Fruit fly (Drosophila melanogaster) whole organism, embryonic: ENCODE data around the gene Sec22.

Experiments
- Atf-2 ChIP-seq: fragments of 200-800 bp; sonication (Bioruptor generic); optimal IDR thresholded peaks from 2 replicates; lab custom pipeline; 2016; ENCODE audit warnings: missing biosample characterization, missing genetic modification characterization
- BEAF-32 ChIP-seq: fragments of 200-800 bp; sonication (Bioruptor generic); optimal IDR thresholded peaks from 3 replicates; lab custom pipeline; 2017; ENCODE audit warnings: missing biosample characterization, missing genetic modification characterization, mild to moderate bottlenecking, moderate library complexity, missing genetic modification reagents
- Bgb ChIP-seq: fragments of 200-800 bp; sonication (Bioruptor generic); IDR thresholded peaks from 2 replicates; pipeline ENCODE4 v1.3.6; 2022; ENCODE audit warnings: missing biosample characterization, missing genetic modification characterization; ENCODE audit not compliant: partially characterized antibody
- CG10267 ChIP-seq: fragments of 200-800 bp; sonication (Bioruptor generic); optimal IDR thresholded peaks from 2 replicates; lab custom pipeline; 2018; ENCODE audit warnings: missing biosample characterization, mild to moderate bottlenecking, missing genetic modification characterization, moderate library complexity
- CG10321 ChIP-seq: fragments of 200-800 bp; sonication (Bioruptor generic); IDR thresholded peaks from 2 replicates; pipeline ENCODE4 v1.3.6; 2022; ENCODE audit warnings: missing biosample characterization, missing genetic modification characterization
- CG12769 ChIP-seq: fragments of 200-800 bp; sonication (Bioruptor generic); optimal IDR thresholded peaks from 2 replicates; lab custom pipeline; 2019; ENCODE audit warnings: missing biosample characterization, mild to moderate bottlenecking, missing genetic modification characterization, moderate library complexity
- CG13287 ChIP-seq: fragments of 200-800 bp; sonication (Bioruptor generic); IDR thresholded peaks from 2 replicates; pipeline ENCODE4 v1.3.6; 2022; ENCODE audit warnings: missing biosample characterization, missing genetic modification characterization; ENCODE audit not compliant: partially characterized antibody
- CG13775 ChIP-seq: fragments of 200-800 bp; sonication (Bioruptor generic); optimal IDR thresholded peaks from 3 replicates; lab custom pipeline; 2017; ENCODE audit warnings: missing biosample characterization, mild to moderate bottlenecking, missing genetic modification characterization
- CG15514 ChIP-seq: fragments of 200-800 bp; sonication (Bioruptor generic); optimal IDR thresholded peaks from 3 replicates; lab custom pipeline; 2017; ENCODE audit warnings: missing biosample characterization, missing genetic modification characterization, mild to moderate bottlenecking, moderate library complexity, missing genetic modification reagents
- CG1603 ChIP-seq: fragments of 200-800 bp; sonication (Bioruptor generic); optimal IDR thresholded peaks from 2 replicates; lab custom pipeline; 2019; ENCODE audit warnings: missing biosample characterization, mild to moderate bottlenecking, missing genetic modification characterization, moderate library complexity
- CG2116 ChIP-seq: fragments of 200-800 bp; sonication (Bioruptor generic); optimal IDR thresholded peaks from 3 replicates; lab custom pipeline; 2018; ENCODE audit warnings: missing biosample characterization, mild to moderate bottlenecking, missing genetic modification characterization
- CG31388 ChIP-seq: fragments of 200-800 bp; sonication (Bioruptor generic); optimal IDR thresholded peaks from 2 replicates; lab custom pipeline; 2016; ENCODE audit warnings: missing biosample characterization, missing genetic modification characterization
- CG33213 ChIP-seq: fragments of 200-800 bp; sonication (Bioruptor generic); optimal IDR thresholded peaks from 3 replicates; lab custom pipeline; 2016; ENCODE audit warnings: missing biosample characterization, missing genetic modification characterization
- CG3847 ChIP-seq: fragments of 200-800 bp; sonication (Bioruptor generic); IDR thresholded peaks from 2 replicates; pipeline ENCODE4 v1.3.6; 2022; ENCODE audit warnings: missing biosample characterization, missing genetic modification characterization
- CG7963 ChIP-seq: fragments of 200-800 bp; sonication (Bioruptor generic); IDR thresholded peaks from 3 replicates; pipeline ENCODE4 v1.3.6; 2022; ENCODE audit warnings: missing biosample characterization, missing genetic modification characterization; ENCODE audit not compliant: partially characterized antibody
- CG8478 ChIP-seq: fragments of >200 bp; optimal IDR thresholded peaks from 2 replicates; lab custom pipeline; 2018
- CG9727 ChIP-seq: fragments of 200-800 bp; sonication (Bioruptor generic); optimal IDR thresholded peaks from 3 replicates; lab custom pipeline; 2017; ENCODE audit warnings: missing biosample characterization, mild to moderate bottlenecking, missing genetic modification characterization
- Chrac-16 ChIP-seq: fragments of 200-800 bp; sonication (Bioruptor generic); optimal IDR thresholded peaks from 3 replicates; lab custom pipeline; 2016; ENCODE audit warnings: missing biosample characterization, missing genetic modification characterization
- CoRest ChIP-seq: fragments of 200-800 bp; sonication (Bioruptor generic); optimal IDR thresholded peaks from 3 replicates; lab custom pipeline; 2018; ENCODE audit warnings: missing biosample characterization, mild to moderate bottlenecking, missing genetic modification characterization, moderate library complexity
- Dad ChIP-seq: fragments of 200-800 bp; sonication (Bioruptor generic); optimal IDR thresholded peaks from 3 replicates; lab custom pipeline; 2016; ENCODE audit warnings: missing biosample characterization, missing genetic modification characterization
- Doc3 ChIP-seq: fragments of 200-800 bp; sonication (Bioruptor generic); IDR thresholded peaks from 3 replicates; pipeline ENCODE4 v1.3.6; 2022; ENCODE audit warnings: missing biosample characterization, missing genetic modification characterization; ENCODE audit not compliant: partially characterized antibody
- Ets97D ChIP-seq: fragments of 200-800 bp; sonication (Bioruptor generic); optimal IDR thresholded peaks from 3 replicates; lab custom pipeline; 2016; ENCODE audit warnings: missing biosample characterization, missing genetic modification characterization
- H2.0 ChIP-seq: fragments of 200-800 bp; sonication (Bioruptor generic); IDR thresholded peaks from 2 replicates; pipeline ENCODE4 v1.3.6; 2022; ENCODE audit warnings: missing biosample characterization, missing genetic modification characterization
- HLH4C ChIP-seq: fragments of 200-800 bp; sonication (Bioruptor generic); IDR thresholded peaks from 3 replicates; pipeline ENCODE4 v1.3.6; 2022; ENCODE audit warnings: missing biosample characterization, missing genetic modification characterization; ENCODE audit not compliant: partially characterized antibody
- Myb ChIP-seq: fragments of 200-800 bp; sonication (Bioruptor generic); optimal IDR thresholded peaks from 2 replicates; lab custom pipeline; 2016; ENCODE audit warnings: missing biosample characterization, missing genetic modification characterization
- Nf-YC ChIP-seq: fragments of 200-800 bp; optimal IDR thresholded peaks from 3 replicates; lab custom pipeline; 2019; ENCODE audit warnings: missing biosample characterization, mild to moderate bottlenecking, missing genetic modification characterization, moderate library complexity
- Oaz ChIP-seq: fragments of 200-800 bp; sonication (Bioruptor generic); IDR thresholded peaks from 2 replicates; pipeline ENCODE4 v1.3.6; 2022; ENCODE audit warnings: missing biosample characterization, missing genetic modification characterization
- Rfx ChIP-seq: fragments of 200-800 bp; sonication (Bioruptor generic); IDR thresholded peaks from 2 replicates; pipeline ENCODE4 v1.3.6; 2022; ENCODE audit warnings: missing biosample characterization, missing genetic modification characterization
- Sin3A ChIP-seq: fragments of >200 bp; optimal IDR thresholded peaks from 2 replicates; lab custom pipeline; 2018
- Sox100B ChIP-seq: fragments of 200-800 bp; sonication (Bioruptor generic); optimal IDR thresholded peaks from 3 replicates; lab custom pipeline; 2018; ENCODE audit warnings: missing biosample characterization, mild to moderate bottlenecking, missing genetic modification characterization
- Sry-β ChIP-seq: fragments of 200-800 bp; sonication (Bioruptor generic); optimal IDR thresholded peaks from 2 replicates; lab custom pipeline; 2018; ENCODE audit warnings: missing biosample characterization, mild to moderate bottlenecking, missing genetic modification characterization, moderate library complexity
- Sry-δ ChIP-seq: fragments of 200-800 bp; sonication (Bioruptor generic); optimal IDR thresholded peaks from 2 replicates; lab custom pipeline; 2016; ENCODE audit warnings: missing biosample characterization, missing genetic modification characterization
- Stat92E ChIP-seq, 3 experiments: fragments of >200 bp in 2 of 3; fragments of 200-800 bp in 1 of 3; sonication (Bioruptor generic) in 1 of 3; optimal IDR thresholded peaks; 2 replicates each; lab custom pipeline; 2017 to 2019; ENCODE audit warnings: missing biosample characterization in 3 of 3, missing genetic modification characterization in 3 of 3, mild to moderate bottlenecking in 1 of 3, moderate library complexity in 1 of 3
- bbx ChIP-seq: fragments of 200-800 bp; sonication (Bioruptor generic); IDR thresholded peaks from 2 replicates; pipeline ENCODE4 v1.3.6; 2022; ENCODE audit warnings: missing biosample characterization, missing genetic modification characterization; ENCODE audit not compliant: partially characterized antibody
- cg ChIP-seq: fragments of 200-800 bp; sonication (Bioruptor generic); optimal IDR thresholded peaks from 3 replicates; lab custom pipeline; 2019; ENCODE audit warnings: missing biosample characterization, mild to moderate bottlenecking, missing genetic modification characterization, moderate library complexity
- dm ChIP-seq: fragments of 200-800 bp; sonication (Bioruptor generic); optimal IDR thresholded peaks from 3 replicates; lab custom pipeline; 2016; ENCODE audit warnings: missing biosample characterization, missing genetic modification characterization
- ems ChIP-seq: fragments of 200-800 bp; sonication (Bioruptor generic); optimal IDR thresholded peaks from 3 replicates; lab custom pipeline; 2016; ENCODE audit warnings: missing biosample characterization, missing genetic modification characterization
- hb ChIP-seq: fragments of 200-800 bp; sonication (Bioruptor generic); IDR thresholded peaks from 3 replicates; pipeline ENCODE4 v1.3.6; 2022; ENCODE audit warnings: missing biosample characterization, missing genetic modification characterization; ENCODE audit not compliant: partially characterized antibody
- knrl ChIP-seq: fragments of 200-800 bp; sonication (Bioruptor generic); IDR thresholded peaks from 3 replicates; pipeline ENCODE4 v1.3.6; 2022; ENCODE audit warnings: missing biosample characterization, missing genetic modification characterization; ENCODE audit not compliant: partially characterized antibody
- lilli ChIP-seq: fragments of 200-800 bp; sonication (Bioruptor generic); optimal IDR thresholded peaks from 3 replicates; lab custom pipeline; 2016; ENCODE audit warnings: missing biosample characterization, missing genetic modification characterization
- nerfin-2 ChIP-seq: fragments of 200-800 bp; sonication (Bioruptor generic); IDR thresholded peaks from 2 replicates; pipeline ENCODE4 v1.3.6; 2022; ENCODE audit warnings: missing biosample characterization, missing genetic modification characterization; ENCODE audit not compliant: partially characterized antibody
- nmo ChIP-seq: fragments of 200-800 bp; sonication (Bioruptor generic); optimal IDR thresholded peaks from 2 replicates; lab custom pipeline; 2018; ENCODE audit warnings: missing biosample characterization, mild to moderate bottlenecking, missing genetic modification characterization, moderate library complexity
- p53 ChIP-seq: fragments of 200-800 bp; sonication (Bioruptor generic); optimal IDR thresholded peaks from 2 replicates; lab custom pipeline; 2016; ENCODE audit warnings: missing biosample characterization, missing genetic modification characterization
- pzg ChIP-seq: fragments of 200-800 bp; sonication (Bioruptor generic); optimal IDR thresholded peaks from 3 replicates; lab custom pipeline; 2018; ENCODE audit warnings: missing biosample characterization, mild to moderate bottlenecking, missing genetic modification characterization, moderate library complexity
- sens-2 ChIP-seq: fragments of 200-800 bp; sonication (Bioruptor generic); IDR thresholded peaks from 2 replicates; pipeline ENCODE4 v1.3.6; 2022; ENCODE audit warnings: missing biosample characterization, missing genetic modification characterization
- stwl ChIP-seq: fragments of 200-800 bp; sonication (Bioruptor generic); optimal IDR thresholded peaks from 3 replicates; lab custom pipeline; 2018; ENCODE audit warnings: missing biosample characterization, mild to moderate bottlenecking, missing genetic modification characterization, moderate library complexity
- tgo ChIP-seq: fragments of 200-800 bp; sonication (Bioruptor generic); IDR thresholded peaks from 3 replicates; pipeline ENCODE4 v1.3.6; 2022; ENCODE audit warnings: missing biosample characterization, missing genetic modification characterization
- zen ChIP-seq: fragments of 200-800 bp; sonication (Bioruptor generic); optimal IDR thresholded peaks from 3 replicates; lab custom pipeline; 2018; ENCODE audit warnings: missing biosample characterization, mild to moderate bottlenecking, missing genetic modification characterization, moderate library complexity

The Sec22 gene

DNA sequence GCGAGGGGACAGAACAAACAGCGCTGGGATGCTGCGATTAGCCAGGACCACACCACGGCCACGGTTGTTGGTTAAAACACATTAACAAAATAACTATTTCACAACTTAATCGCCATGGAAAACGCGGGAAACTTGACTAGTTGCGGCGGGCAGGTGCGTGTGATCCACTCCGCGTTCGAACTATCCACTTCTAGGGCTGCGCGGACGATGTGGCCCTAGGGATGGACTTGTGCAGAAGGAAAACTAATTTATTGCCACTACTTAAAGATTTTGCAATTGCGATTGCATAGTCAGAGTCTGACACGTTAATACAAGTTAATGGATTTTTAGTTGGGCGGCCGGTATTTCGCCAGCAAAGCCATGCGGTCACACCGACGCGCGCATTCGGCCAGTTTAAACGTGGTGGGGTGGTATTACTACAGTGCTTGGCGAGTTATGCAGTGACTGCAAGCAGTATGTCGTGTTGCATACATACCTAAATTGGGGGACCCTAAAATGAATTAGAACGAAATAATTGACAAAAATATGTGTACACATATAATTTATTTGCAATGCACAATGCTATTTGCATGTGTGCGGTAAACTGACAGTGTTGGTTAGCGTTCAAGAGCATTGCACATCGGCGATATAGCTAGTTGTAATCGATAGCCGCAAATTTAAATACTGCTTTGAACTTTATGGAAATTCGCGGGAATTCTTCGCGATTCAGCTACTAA lies 4.6 kb upstream of the Sec22 start, which contains the start of gene Rbf (continued):
- peak; percentile 31 for TF ChIP-seq Dad
- peak; percentile 25 for TF ChIP-seq dm (GFP tag; lab: Kevin White, UChicago)
- TF ChIP-seq H2.0 (GFP tag; lab: Robert Waterston, UW), result no peak
- TF ChIP-seq Rfx (GFP tag; lab: Robert Waterston, UW), result peak; percentile 32; the same call in 1 of the 2 replicates
- peak; percentile 61; the same call in 2 of the 3 replicates for TF ChIP-seq knrl (GFP tag; lab: Robert Waterston, UW)
- TF ChIP-seq Stat92E (GFP tag; optimal IDR thresholded peaks at IDR 0.05; lab: Kevin White, UChicago), result peak in 1 of 3 experiments; percentile 16
- TF ChIP-seq CG3847 (GFP tag; lab: Robert Waterston, UW), result peak; percentile 68
- TF ChIP-seq Bgb (GFP tag; lab: Robert Waterston, UW), result peak; percentile 55
- TF ChIP-seq CG15514 (GFP tag; lab: Kevin White, UChicago), result peak; percentile 33
- no peak for TF ChIP-seq sens-2 (GFP tag; lab: Robert Waterston, UW)
- TF ChIP-seq Atf-2 (GFP tag; lab: Kevin White, UChicago), result no peak
- TF ChIP-seq hb, result peak; percentile 58; the same call in 1 of the 3 replicates
- TF ChIP-seq CG33213 (GFP tag; lab: Kevin White, UChicago), result peak; percentile 5
- TF ChIP-seq BEAF-32 (GFP tag; lab: Kevin White, UChicago), result peak; percentile 79
- TF ChIP-seq Sry-δ (GFP tag; lab: Kevin White, UChicago), result peak; percentile 72
- peak; percentile 3 for TF ChIP-seq zen (tag; lab: Kevin White, UChicago)
- peak; percentile 95 for TF ChIP-seq Sin3A (lab: Kevin White, UChicago)
- TF ChIP-seq CG8478, result no peak
- peak; percentile 43 for TF ChIP-seq stwl (tag; lab: Kevin White, UChicago)
- peak; percentile 11 for TF ChIP-seq Nf-YC (tag; lab: Kevin White, UChicago)
- peak; percentile 62 for TF ChIP-seq CG1603 (tag; lab: Kevin White, UChicago)
- TF ChIP-seq Myb (GFP tag; lab: Kevin White, UChicago), result peak; percentile 77
- TF ChIP-seq nerfin-2, result 0 out of 2 replicates have a peak, but pooled peaks have one; percentile 38
- peak; percentile 26 for TF ChIP-seq CG9727
- TF ChIP-seq CG13287, result peak; percentile 55; the same call in 1 of the 2 replicates
- peak; percentile 43; the same call in 2 of the 3 replicates for TF ChIP-seq HLH4C (GFP tag; lab: Robert Waterston, UW)
- no peak for TF ChIP-seq Sry-β
- no peak for TF ChIP-seq CG13775 (GFP tag; lab: Kevin White, UChicago)
- TF ChIP-seq Ets97D (GFP tag; lab: Kevin White, UChicago), result peak; percentile 41
- TF ChIP-seq Chrac-16 (GFP tag; lab: Kevin White, UChicago), result peak; percentile 11
- no peak for TF ChIP-seq Sox100B (GFP tag; lab: Kevin White, UChicago)
- TF ChIP-seq bbx (GFP tag; lab: Robert Waterston, UW), result peak; percentile 53; the same call in 1 of the 2 replicates
- TF ChIP-seq CG2116 (GFP tag; lab: Kevin White, UChicago), result peak; percentile 62
- peak; percentile 69 for TF ChIP-seq pzg
- TF ChIP-seq ems (GFP tag; lab: Kevin White, UChicago), result no peak
- no peak for TF ChIP-seq tgo
- TF ChIP-seq Oaz, result no peak
- TF ChIP-seq p53 (GFP tag; lab: Kevin White, UChicago), result peak; percentile 23
- TF ChIP-seq cg, result peak; percentile 52
- TF ChIP-seq nmo (GFP tag; lab: Kevin White, UChicago), result peak; percentile 42
- no peak for TF ChIP-seq CG10321
- peak; percentile 43; the same call in 1 of the 3 replicates for TF ChIP-seq Doc3 (GFP tag; lab: Robert Waterston, UW)
- no peak for TF ChIP-seq CG31388 (GFP tag; lab: Kevin White, UChicago)
- TF ChIP-seq CG10267 (tag; lab: Kevin White, UChicago), result peak; percentile 94
- no peak for TF ChIP-seq CG12769
- peak; percentile 33 for TF ChIP-seq CoRest (tag; lab: Kevin White, UChicago)
- 0 out of 3 replicates have a peak, but pooled peaks have one; percentile 20 for TF ChIP-seq CG7963 (GFP tag; lab: Robert Waterston, UW)
- TF ChIP-seq lilli (GFP tag; lab: Kevin White, UChicago), result no peak
